Worm (Caenorhabditis elegans): ENCODE data around the gene oac-37.

Gene oac-37

DNA sequence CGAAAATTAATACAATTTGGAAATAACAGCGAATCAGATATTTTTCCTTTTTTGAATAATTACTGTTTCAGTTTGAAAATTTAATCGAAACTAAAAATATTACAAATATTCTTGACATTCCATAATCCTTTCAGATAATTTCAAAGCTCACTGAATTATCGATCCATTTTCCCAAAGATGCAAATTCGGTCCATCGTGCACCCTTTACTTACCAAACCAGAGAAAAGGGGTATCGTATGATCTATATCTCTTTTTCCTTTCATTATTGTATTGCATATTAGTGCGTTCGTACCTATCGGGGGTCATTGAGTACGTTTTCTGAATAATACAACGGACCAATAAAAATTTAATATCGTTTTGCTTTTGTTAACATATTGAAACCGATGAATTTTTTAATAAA lies 40.9 kb upstream of the oac-37 start:
- TF ChIP-seq unc-42 (tag; optimal IDR thresholded peaks at IDR 0.05): no peak
- no peak for TF ChIP-seq T23F11.4 (GFP tag; optimal IDR thresholded peaks at IDR 0.05)
- no peak for TF ChIP-seq fkh-6 (tag; optimal IDR thresholded peaks at IDR 0.05)
- no peak for TF ChIP-seq pqm-1 (tag; optimal IDR thresholded peaks at IDR 0.05)
- no peak for TF ChIP-seq ceh-45 (GFP tag; IDR thresholded peaks at IDR 0.05)
- no peak for TF ChIP-seq sdc-2 (tag; optimal IDR thresholded peaks at IDR 0.05)
- TF ChIP-seq nhr-232 (tag; optimal IDR thresholded peaks at IDR 0.05): no peak
- no peak for TF ChIP-seq ttx-3 (tag; optimal IDR thresholded peaks at IDR 0.05)
- no peak for TF ChIP-seq hlh-8 (tag; optimal IDR thresholded peaks at IDR 0.05)
- TF ChIP-seq elt-4 (tag; optimal IDR thresholded peaks at IDR 0.05): no peak
- TF ChIP-seq hlh-13 (GFP tag; optimal IDR thresholded peaks at IDR 0.05): no peak
- TF ChIP-seq sox-4 (tag; optimal IDR thresholded peaks at IDR 0.05): no peak
- TF ChIP-seq ceh-22 (tag; optimal IDR thresholded peaks at IDR 0.05): no peak
- TF ChIP-seq dve-1 (tag; optimal IDR thresholded peaks at IDR 0.05): no peak
- no peak for TF ChIP-seq madf-2 (tag; optimal IDR thresholded peaks at IDR 0.05)
- no peak for TF ChIP-seq hlh-15 (tag; optimal IDR thresholded peaks at IDR 0.05)

DNA sequence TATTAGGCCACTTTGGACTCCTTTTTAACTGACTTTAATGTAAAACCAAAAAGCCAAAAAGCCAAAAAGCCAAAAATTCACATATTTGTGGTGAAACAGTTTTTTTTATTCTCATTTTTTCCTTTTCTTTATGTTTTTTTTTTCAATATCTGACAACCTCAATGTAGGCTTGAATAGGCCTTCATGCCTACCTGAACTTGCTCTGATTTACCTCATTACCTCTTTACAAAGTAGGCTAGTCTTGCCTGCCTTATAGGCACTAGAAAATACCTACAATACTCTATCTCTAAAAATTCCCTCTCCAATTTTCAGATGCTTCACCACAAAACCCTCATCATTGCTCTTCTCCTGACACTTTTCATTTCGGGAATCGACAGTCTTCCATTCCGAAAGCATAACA lies 39.4 kb upstream of the oac-37 start, which contains the start of gene ins-34:
Gene ins-34 (plus strand): TSS at position 301 of the 400 bp plus-strand sequence.
- TF ChIP-seq madf-2 (tag; optimal IDR thresholded peaks at IDR 0.05) (no peak), hlh-6 (tag; optimal IDR thresholded peaks at IDR 0.05) (no peak), ceh-34 (tag; optimal IDR thresholded peaks at IDR 0.05) (no peak), ceh-19 (GFP tag; optimal IDR thresholded peaks at IDR 0.05) (no peak), ceh-14 (tag; optimal IDR thresholded peaks at IDR 0.05) (no peak), rnt-1 (tag; optimal IDR thresholded peaks at IDR 0.05) (no peak), fkh-6 (tag; optimal IDR thresholded peaks at IDR 0.05) (no peak), syd-9 (tag; optimal IDR thresholded peaks at IDR 0.05) (no peak), hlh-8 (tag; optimal IDR thresholded peaks at IDR 0.05) (no peak), lin-11 (tag; optimal IDR thresholded peaks at IDR 0.05) (no peak), ceh-48 (tag; optimal IDR thresholded peaks at IDR 0.05) (no peak), K02D7.2 (tag; optimal IDR thresholded peaks at IDR 0.05) (no peak), dmd-4 (tag; optimal IDR thresholded peaks at IDR 0.05; ENCODE audit: borderline replicate concordance) (no peak), fax-1 (tag; optimal IDR thresholded peaks at IDR 0.05) (no peak), hlh-30 (tag; optimal IDR thresholded peaks at IDR 0.05; ENCODE audit: insufficient read depth) (no peak), C38D4.7 (GFP tag; optimal IDR thresholded peaks at IDR 0.05) (no peak), K09A11.1 (tag; optimal IDR thresholded peaks at IDR 0.05; ENCODE audit: insufficient read depth) (no peak)

DNA sequence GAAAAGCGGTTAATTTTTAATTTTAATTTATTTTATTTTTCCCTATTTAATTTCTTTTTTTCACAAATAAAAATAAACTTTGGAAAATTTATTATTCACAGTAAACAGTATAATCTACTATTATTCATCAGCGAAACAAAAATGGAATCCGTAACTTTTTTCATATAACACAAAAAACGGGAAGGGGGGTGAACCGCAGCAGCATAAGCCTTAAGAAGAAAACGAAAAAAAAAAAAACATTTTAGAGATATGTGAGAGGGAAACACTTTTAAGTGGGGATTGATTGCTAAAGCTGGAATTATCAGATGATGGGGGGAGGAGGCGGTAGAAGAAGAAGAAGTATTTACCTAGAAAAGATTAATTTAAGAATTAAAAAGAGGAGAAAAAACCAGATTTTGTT lies 38.0 kb upstream of the oac-37 start:
- TF ChIP-seq pat-9 (tag; optimal IDR thresholded peaks at IDR 0.05) (no peak), pag-3 (tag; optimal IDR thresholded peaks at IDR 0.05; ENCODE audit: borderline replicate concordance) (no peak), C38D4.7 (GFP tag; optimal IDR thresholded peaks at IDR 0.05) (no peak), ceh-48 (tag; optimal IDR thresholded peaks at IDR 0.05) (no peak), ets-4 (tag; optimal IDR thresholded peaks at IDR 0.05) (no peak), fax-1 (tag; optimal IDR thresholded peaks at IDR 0.05) (no peak), ceh-6 (GFP tag; optimal IDR thresholded peaks at IDR 0.05) (no peak), lim-6 (tag; optimal IDR thresholded peaks at IDR 0.05) (no peak), sdc-2 (tag; optimal IDR thresholded peaks at IDR 0.05) (no peak), Y22D7AL.16 (tag; optimal IDR thresholded peaks at IDR 0.05) (no peak), nhr-232 (tag; optimal IDR thresholded peaks at IDR 0.05) (no peak), hlh-13 (GFP tag; optimal IDR thresholded peaks at IDR 0.05) (no peak)

DNA sequence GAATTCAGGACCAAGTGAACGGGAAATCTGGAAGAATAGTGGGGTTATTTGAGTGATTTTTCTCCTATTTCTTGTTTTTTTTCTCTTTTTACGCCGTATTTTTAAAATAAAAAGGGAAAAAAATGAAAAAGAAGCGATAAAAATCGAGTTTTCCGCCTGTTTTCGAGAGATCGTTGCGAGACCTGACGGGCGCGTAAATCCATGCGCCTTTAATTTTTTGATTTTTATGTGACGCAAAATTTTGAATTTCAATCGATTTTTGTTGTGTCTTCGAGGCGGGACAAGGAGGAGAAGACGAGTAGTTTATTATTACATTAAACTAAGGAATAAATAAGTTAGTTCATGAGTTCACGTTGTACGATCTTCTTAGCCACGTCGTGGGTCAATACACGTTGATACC lies 32.1 kb upstream of the oac-37 start:
- TF ChIP-seq zip-5 (tag; optimal IDR thresholded peaks at IDR 0.05) (no peak), ceh-48 (tag; optimal IDR thresholded peaks at IDR 0.05) (no peak), odd-2 (tag; optimal IDR thresholded peaks at IDR 0.05) (no peak), ceh-9 (tag; optimal IDR thresholded peaks at IDR 0.05) (no peak), elt-2 (tag; optimal IDR thresholded peaks at IDR 0.05) (no peak), C08G9.2 (tag; optimal IDR thresholded peaks at IDR 0.05) (no peak), sdc-2 (tag; optimal IDR thresholded peaks at IDR 0.05) (no peak), pat-9 (tag; optimal IDR thresholded peaks at IDR 0.05) (no peak), hlh-8 (tag; optimal IDR thresholded peaks at IDR 0.05) (no peak), ceh-30 (tag; optimal IDR thresholded peaks at IDR 0.05) (no peak), ceh-22 (tag; optimal IDR thresholded peaks at IDR 0.05) (no peak), K02D7.2 (tag; optimal IDR thresholded peaks at IDR 0.05) (no peak), tbx-2 (tag; optimal IDR thresholded peaks at IDR 0.05) (no peak), unc-86 (tag; optimal IDR thresholded peaks at IDR 0.05) (no peak)
